Worm (Caenorhabditis elegans): ENCODE results near the gene B0303.7.
A peak's percentile ranks its signal among the peaks of the same experiment; 100 is the strongest.

ce11 chrIII:8700289-8700957, 7.0 kb downstream of the B0303.7 start, which contains the start of the genes sdz-1 and vps-33.1:
- TF ChIP-seq alr-1 (tag; optimal IDR thresholded peaks at IDR 0.05; ENCODE audit: borderline replicate concordance) = no peak
- peak; percentile 33 for TF ChIP-seq isw-1 (GFP tag; IDR thresholded peaks at IDR 0.05)
- no peak for TF ChIP-seq swsn-7 (tag; optimal IDR thresholded peaks at IDR 0.05)
- no peak for TF ChIP-seq pqm-1 (tag; optimal IDR thresholded peaks at IDR 0.05)
- TF ChIP-seq nhr-85 (tag) = peak; percentile 63
- peak; percentile 91 to 94 for TF ChIP-seq lin-35 (GFP tag; optimal IDR thresholded peaks at IDR 0.05)
- TF ChIP-seq ces-1 (GFP tag; optimal IDR thresholded peaks at IDR 0.05) = no peak
